Worm (Caenorhabditis elegans) whole organism, late embryonic: ENCODE measurements around the gene K02D3.1.
A peak's percentile ranks its signal among the peaks of the same experiment; 100 is the strongest.

Experiments used
- C08G9.2 ChIP-seq: sonication (generic microtip); optimal IDR thresholded peaks from 2 replicates; lab custom pipeline; 2016; ENCODE audit warnings: mild to moderate bottlenecking, missing genetic modification characterization, moderate library complexity, missing compliant biosample characterization
- F13H6.1 ChIP-seq: sonication (generic microtip); optimal IDR thresholded peaks from 2 replicates; lab custom pipeline; 2016; ENCODE audit warnings: missing genetic modification characterization, missing compliant biosample characterization
- K09A11.1 ChIP-seq: sonication (generic microtip); optimal IDR thresholded peaks from 2 replicates; lab custom pipeline; 2017; ENCODE audit warnings: antibody characterized with exemption, mild to moderate bottlenecking, missing genetic modification characterization, missing compliant biosample characterization; ENCODE audit not compliant: insufficient read depth
- ahr-1 ChIP-seq: sonication (generic microtip); optimal IDR thresholded peaks from 2 replicates; lab custom pipeline; 2016; ENCODE audit warnings: missing genetic modification characterization, missing compliant biosample characterization
- ama-1 ChIP-seq: fragments of 150-350 bp; optimal IDR thresholded peaks from 2 replicates; lab custom pipeline; 2014
- ceh-14 ChIP-seq: sonication (generic microtip); optimal IDR thresholded peaks from 2 replicates; lab custom pipeline; 2016; ENCODE audit warnings: missing genotype, missing genetic modification characterization, missing compliant biosample characterization
- ceh-18 ChIP-seq: sonication (generic microtip); optimal IDR thresholded peaks from 2 replicates; lab custom pipeline; 2016; ENCODE audit warnings: missing genetic modification characterization, missing compliant biosample characterization
- ceh-19 ChIP-seq: fragments of 200-800 bp; sonication (Bioruptor generic); optimal IDR thresholded peaks from 2 replicates; lab custom pipeline; 2018; ENCODE audit warnings: mild to moderate bottlenecking, missing genetic modification characterization, missing compliant biosample characterization
- ceh-2 ChIP-seq: sonication (generic microtip); optimal IDR thresholded peaks from 2 replicates; lab custom pipeline; 2016; ENCODE audit warnings: missing genotype, missing genetic modification characterization, missing compliant biosample characterization
- ceh-22 ChIP-seq: sonication (generic microtip); optimal IDR thresholded peaks from 2 replicates; lab custom pipeline; 2017; ENCODE audit warnings: missing biosample characterization, missing genetic modification characterization
- ceh-24 ChIP-seq: sonication (generic microtip); optimal IDR thresholded peaks from 2 replicates; lab custom pipeline; 2016; ENCODE audit warnings: mild to moderate bottlenecking, missing genetic modification characterization, missing compliant biosample characterization
- ceh-31 ChIP-seq: sonication (generic microtip); optimal IDR thresholded peaks from 2 replicates; lab custom pipeline; 2016; ENCODE audit warnings: missing genetic modification characterization, missing compliant biosample characterization
- ceh-34 ChIP-seq: sonication (generic microtip); optimal IDR thresholded peaks from 2 replicates; lab custom pipeline; 2016; ENCODE audit warnings: mild to moderate bottlenecking, missing genetic modification characterization, missing compliant biosample characterization
- ceh-45 ChIP-seq: fragments of 200-800 bp; sonication (Bioruptor generic); IDR thresholded peaks from 2 replicates; pipeline ENCODE4 v1.3.6; 2022; ENCODE audit warnings: missing genetic modification reagents, missing genetic modification characterization, missing compliant biosample characterization
- ceh-6 ChIP-seq: fragments of 200-800 bp; sonication (Bioruptor generic); optimal IDR thresholded peaks from 2 replicates; lab custom pipeline; 2018; ENCODE audit warnings: mild to moderate bottlenecking, missing genetic modification characterization, missing compliant biosample characterization
- ceh-9 ChIP-seq: sonication (generic microtip); optimal IDR thresholded peaks from 2 replicates; lab custom pipeline; 2016; ENCODE audit warnings: mild to moderate bottlenecking, missing genetic modification characterization, inconsistent platforms, missing compliant biosample characterization
- che-1 ChIP-seq: sonication (generic microtip); optimal IDR thresholded peaks from 2 replicates; lab custom pipeline; 2016; ENCODE audit warnings: mild to moderate bottlenecking, missing genetic modification characterization, missing compliant biosample characterization
- dmd-4 ChIP-seq: sonication (generic microtip); optimal IDR thresholded peaks from 2 replicates; lab custom pipeline; 2016; ENCODE audit warnings: borderline replicate concordance, missing genetic modification characterization, missing compliant biosample characterization
- dve-1 ChIP-seq: sonication (generic microtip); optimal IDR thresholded peaks from 2 replicates; lab custom pipeline; 2017; ENCODE audit warnings: antibody characterized with exemption, mild to moderate bottlenecking, missing genetic modification characterization, missing compliant biosample characterization
- elt-2 ChIP-seq: sonication (generic microtip); optimal IDR thresholded peaks from 2 replicates; lab custom pipeline; 2016; ENCODE audit warnings: missing genetic modification reagents, missing genetic modification characterization, missing compliant biosample characterization
- ets-4 ChIP-seq: sonication (generic microtip); optimal IDR thresholded peaks from 2 replicates; lab custom pipeline; 2016; ENCODE audit warnings: missing genetic modification characterization, missing compliant biosample characterization
- eyg-1 ChIP-seq: sonication (generic microtip); optimal IDR thresholded peaks from 2 replicates; lab custom pipeline; 2016; ENCODE audit warnings: missing genotype, missing genetic modification characterization, missing compliant biosample characterization
- fax-1 ChIP-seq: sonication (generic microtip); optimal IDR thresholded peaks from 2 replicates; lab custom pipeline; 2016; ENCODE audit warnings: missing genotype, missing genetic modification characterization, missing compliant biosample characterization
- fkh-6 ChIP-seq: sonication (generic microtip); optimal IDR thresholded peaks from 2 replicates; lab custom pipeline; 2016; ENCODE audit warnings: missing genetic modification characterization, missing compliant biosample characterization
- gmeb-2 ChIP-seq: sonication (generic microtip); optimal IDR thresholded peaks from 2 replicates; lab custom pipeline; 2016; ENCODE audit warnings: missing genetic modification characterization, inconsistent platforms, missing compliant biosample characterization
- hlh-13 ChIP-seq: fragments of 200-800 bp; sonication (Bioruptor generic); optimal IDR thresholded peaks from 2 replicates; lab custom pipeline; 2018; ENCODE audit warnings: mild to moderate bottlenecking, missing genetic modification characterization, missing compliant biosample characterization
- hlh-15 ChIP-seq: sonication (generic microtip); optimal IDR thresholded peaks from 2 replicates; lab custom pipeline; 2016; ENCODE audit warnings: missing genetic modification characterization, missing compliant biosample characterization
- hlh-30 ChIP-seq: sonication (generic microtip); optimal IDR thresholded peaks from 2 replicates; lab custom pipeline; 2017; ENCODE audit warnings: antibody characterized with exemption, missing genetic modification characterization, missing compliant biosample characterization; ENCODE audit not compliant: insufficient read depth
- hlh-8 ChIP-seq: sonication (generic microtip); optimal IDR thresholded peaks from 2 replicates; lab custom pipeline; 2016; ENCODE audit warnings: missing genotype, missing genetic modification characterization, missing compliant biosample characterization
- lim-6 ChIP-seq: sonication (generic microtip); optimal IDR thresholded peaks from 2 replicates; lab custom pipeline; 2016; ENCODE audit warnings: missing genetic modification characterization, missing compliant biosample characterization
- madf-2 ChIP-seq: sonication (generic microtip); optimal IDR thresholded peaks from 2 replicates; lab custom pipeline; 2017; ENCODE audit warnings: missing genetic modification characterization, missing compliant biosample characterization
- nfya-1 ChIP-seq: sonication (generic microtip); optimal IDR thresholded peaks from 2 replicates; lab custom pipeline; 2017; ENCODE audit warnings: missing genetic modification characterization, mild to moderate bottlenecking, missing compliant biosample characterization, antibody characterized with exemption, moderate library complexity
- nhr-11 ChIP-seq: fragments of 150-350 bp; optimal IDR thresholded peaks from 2 replicates; lab custom pipeline; 2014; ENCODE audit warnings: missing biosample characterization, missing genetic modification characterization
- nhr-232 ChIP-seq: sonication (generic microtip); optimal IDR thresholded peaks from 2 replicates; lab custom pipeline; 2016; ENCODE audit warnings: missing genetic modification characterization, missing compliant biosample characterization
- npax-4 ChIP-seq: sonication (generic microtip); optimal IDR thresholded peaks from 2 replicates; lab custom pipeline; 2016; ENCODE audit warnings: missing genetic modification characterization, missing compliant biosample characterization
- odd-2 ChIP-seq: sonication (generic microtip); optimal IDR thresholded peaks from 2 replicates; lab custom pipeline; 2017; ENCODE audit warnings: antibody characterized with exemption, mild to moderate bottlenecking, missing genetic modification characterization, missing compliant biosample characterization
- pax-1 ChIP-seq: fragments of 150-350 bp; optimal IDR thresholded peaks from 2 replicates; lab custom pipeline; 2014; ENCODE audit warnings: missing biosample characterization, missing genetic modification characterization
- pha-2 ChIP-seq: sonication (generic microtip); optimal IDR thresholded peaks from 2 replicates; lab custom pipeline; 2017; ENCODE audit warnings: mild to moderate bottlenecking, missing genetic modification characterization, missing compliant biosample characterization
- pha-4 ChIP-seq: fragments of 150-350 bp; optimal IDR thresholded peaks from 2 replicates; lab custom pipeline; 2018; ENCODE audit warnings: missing biosample characterization, missing genetic modification reagents, missing genetic modification characterization
- pqm-1 ChIP-seq: sonication (generic microtip); optimal IDR thresholded peaks from 2 replicates; lab custom pipeline; 2016; ENCODE audit warnings: missing genetic modification characterization, missing compliant biosample characterization
- ref-2 ChIP-seq: sonication (generic microtip); optimal IDR thresholded peaks from 2 replicates; lab custom pipeline; 2016; ENCODE audit warnings: missing genetic modification characterization, missing compliant biosample characterization
- rnt-1 ChIP-seq: sonication (generic microtip); optimal IDR thresholded peaks from 2 replicates; lab custom pipeline; 2016; ENCODE audit warnings: missing genetic modification characterization, missing compliant biosample characterization
- sox-4 ChIP-seq: sonication (generic microtip); optimal IDR thresholded peaks from 2 replicates; lab custom pipeline; 2017; ENCODE audit warnings: mild to moderate bottlenecking, missing genetic modification characterization, inconsistent platforms, missing compliant biosample characterization
- syd-9 ChIP-seq: sonication (generic microtip); optimal IDR thresholded peaks from 2 replicates; lab custom pipeline; 2016; ENCODE audit warnings: mild to moderate bottlenecking, missing genetic modification characterization, moderate library complexity, missing compliant biosample characterization
- tbx-2 ChIP-seq: sonication (generic microtip); optimal IDR thresholded peaks from 2 replicates; lab custom pipeline; 2016; ENCODE audit warnings: missing genetic modification characterization, missing compliant biosample characterization
- tbx-7 ChIP-seq: sonication (generic microtip); optimal IDR thresholded peaks from 2 replicates; lab custom pipeline; 2016; ENCODE audit warnings: missing genotype, missing genetic modification characterization, missing compliant biosample characterization
- unc-3 ChIP-seq, 2 experiments: fragments of 200-800 bp in 1 of 2; sonication (Bioruptor generic) in 1 of 2; sonication (generic microtip) in 1 of 2; conservative IDR thresholded peaks in 1 of 2; optimal IDR thresholded peaks in 1 of 2; 2 replicates each; pipeline versions ENCODE4 v1.3.6 to Lab custom; 2016 to 2022; ENCODE audit warnings: missing compliant biosample characterization in 2 of 2, missing genetic modification characterization in 2 of 2, missing genetic modification reagents in 1 of 2
- unc-42 ChIP-seq: sonication (generic microtip); optimal IDR thresholded peaks from 2 replicates; lab custom pipeline; 2016; ENCODE audit warnings: missing genotype, missing genetic modification characterization, missing compliant biosample characterization
- unc-55 ChIP-seq: sonication (generic microtip); optimal IDR thresholded peaks from 2 replicates; lab custom pipeline; 2017; ENCODE audit warnings: missing biosample characterization, missing genetic modification reagents, missing genetic modification characterization
- unc-86 ChIP-seq: sonication (generic microtip); optimal IDR thresholded peaks from 2 replicates; lab custom pipeline; 2016; ENCODE audit warnings: missing genetic modification characterization, missing compliant biosample characterization
- zip-5 ChIP-seq: sonication (generic microtip); optimal IDR thresholded peaks from 2 replicates; lab custom pipeline; 2016; ENCODE audit warnings: missing genetic modification characterization, missing compliant biosample characterization
- ztf-16 ChIP-seq: sonication (generic microtip); optimal IDR thresholded peaks from 2 replicates; lab custom pipeline; 2017; ENCODE audit warnings: missing genetic modification characterization, missing compliant biosample characterization

The K02D3.1 gene

ce11 chrX:13700642-13701233, 6.0 kb upstream of the K02D3.1 start:
- TF ChIP-seq syd-9 (tag; lab: Kevin White, UChicago) (peak; percentile 81), hlh-13 (GFP tag; lab: Kevin White, UChicago) (peak; percentile 6), unc-86 (tag; lab: Kevin White, UChicago) (peak; percentile 81), tbx-2 (peak; percentile 97), fax-1 (tag; lab: Kevin White, UChicago) (peak; percentile 12), nfya-1 (peak; percentile 98), F13H6.1 (tag; lab: Kevin White, UChicago) (peak; percentile 89), K09A11.1 (tag; lab: Kevin White, UChicago) (peak; percentile 75), ceh-19 (peak; percentile 68), che-1 (tag; lab: Kevin White, UChicago) (no peak), nhr-232 (tag; lab: Kevin White, UChicago) (no peak), pax-1 (tag; lab: Kevin White, UChicago) (peak; percentile 95), madf-2 (tag; lab: Kevin White, UChicago) (peak; percentile 79), ceh-24 (no peak), rnt-1 (tag; lab: Kevin White, UChicago) (peak; percentile 97), tbx-7 (tag; lab: Kevin White, UChicago) (peak; percentile 56), unc-55 (GFP tag; lab: Kevin White, UChicago) (peak; percentile 91), fkh-6 (tag; lab: Kevin White, UChicago) (peak; percentile 29), ceh-6 (peak; percentile 67), ets-4 (peak; percentile 71), ceh-31 (tag; lab: Kevin White, UChicago) (peak; percentile 98), hlh-30 (tag; lab: Kevin White, UChicago) (peak; percentile 80), ahr-1 (peak; percentile 53), pha-4 (tag; lab: Kevin White, UChicago) (no peak), elt-2 (tag; lab: Kevin White, UChicago) (peak; percentile 54), pqm-1 (tag; lab: Kevin White, UChicago) (peak; percentile 90), sox-4 (tag; lab: Kevin White, UChicago) (peak; percentile 50), ceh-2 (tag; lab: Kevin White, UChicago) (peak; percentile 74), hlh-15 (no peak), ceh-22 (tag; lab: Kevin White, UChicago) (peak; percentile 90), C08G9.2 (tag; lab: Kevin White, UChicago) (peak; percentile 84), lim-6 (tag; lab: Kevin White, UChicago) (no peak), eyg-1 (tag; lab: Kevin White, UChicago) (peak; percentile 9), ceh-45 (GFP tag; lab: Robert Waterston, UW) (0 out of 2 replicates have a peak, but pooled peaks have one; percentile 34), ref-2 (tag; lab: Kevin White, UChicago) (peak; percentile 96), npax-4 (tag; lab: Kevin White, UChicago) (no peak), ztf-16 (tag; lab: Kevin White, UChicago) (peak; percentile 90), odd-2 (tag; lab: Kevin White, UChicago) (no peak), ceh-14 (peak; percentile 87), gmeb-2 (tag; lab: Kevin White, UChicago) (peak; percentile 40), ama-1 (lab: Kevin White, UChicago) (no peak), unc-3 (GFP tag; conservative IDR thresholded peaks at IDR 0.05; lab: Robert Waterston, UW) (peak; percentile 50), unc-3 (tag; optimal IDR thresholded peaks at IDR 0.05; lab: Kevin White, UChicago) (peak; percentile 86), dmd-4 (tag; lab: Kevin White, UChicago) (peak; percentile 11), ceh-9 (tag; lab: Kevin White, UChicago) (no peak), hlh-8 (tag; lab: Kevin White, UChicago) (peak; percentile 54), pha-2 (tag; lab: Kevin White, UChicago) (no peak), zip-5 (tag; lab: Kevin White, UChicago) (no peak), ceh-34 (peak; percentile 98), unc-42 (peak; percentile 98), ceh-18 (tag; lab: Kevin White, UChicago) (peak; percentile 100), nhr-11 (tag; lab: Kevin White, UChicago) (no peak), dve-1 (peak; percentile 97)
